Fruit fly (Drosophila melanogaster) whole organism, embryonic: ENCODE results near the gene CG7377.

Source experiments
- Antp ChIP-seq: fragments of 200-800 bp; sonication (Bioruptor generic); optimal IDR thresholded peaks from 3 replicates; lab custom pipeline; 2016; ENCODE audit warnings: missing biosample characterization, missing genetic modification characterization
- CG12219 ChIP-seq: fragments of 200-800 bp; sonication (Bioruptor generic); optimal IDR thresholded peaks from 3 replicates; lab custom pipeline; 2018; ENCODE audit warnings: missing biosample characterization, mild to moderate bottlenecking, missing genetic modification characterization
- CG1233 ChIP-seq: fragments of 200-800 bp; sonication (Bioruptor generic); optimal IDR thresholded peaks from 4 replicates; lab custom pipeline; 2018; ENCODE audit warnings: missing biosample characterization, mild to moderate bottlenecking, missing genetic modification characterization
- CG12769 ChIP-seq: fragments of 200-800 bp; sonication (Bioruptor generic); optimal IDR thresholded peaks from 2 replicates; lab custom pipeline; 2019; ENCODE audit warnings: missing biosample characterization, mild to moderate bottlenecking, missing genetic modification characterization, moderate library complexity
- CG13424 ChIP-seq: fragments of 200-800 bp; sonication (Bioruptor generic); optimal IDR thresholded peaks from 2 replicates; lab custom pipeline; 2019; ENCODE audit warnings: missing biosample characterization, mild to moderate bottlenecking, missing genetic modification characterization, moderate library complexity
- CG13775 ChIP-seq: fragments of 200-800 bp; sonication (Bioruptor generic); optimal IDR thresholded peaks from 3 replicates; lab custom pipeline; 2017; ENCODE audit warnings: missing biosample characterization, mild to moderate bottlenecking, missing genetic modification characterization
- CG15011 ChIP-seq: fragments of 200-800 bp; sonication (Bioruptor generic); optimal IDR thresholded peaks from 3 replicates; lab custom pipeline; 2018; ENCODE audit warnings: missing biosample characterization, mild to moderate bottlenecking, missing genetic modification characterization
- CG15479 ChIP-seq: fragments of 200-800 bp; sonication (Bioruptor generic); optimal IDR thresholded peaks from 3 replicates; lab custom pipeline; 2019; ENCODE audit warnings: missing biosample characterization, mild to moderate bottlenecking, missing genetic modification characterization, moderate library complexity
- CG1603 ChIP-seq: fragments of 200-800 bp; sonication (Bioruptor generic); optimal IDR thresholded peaks from 2 replicates; lab custom pipeline; 2019; ENCODE audit warnings: missing biosample characterization, mild to moderate bottlenecking, missing genetic modification characterization, moderate library complexity
- CG1647 ChIP-seq: fragments of 200-800 bp; sonication (Bioruptor generic); optimal IDR thresholded peaks from 3 replicates; lab custom pipeline; 2016; ENCODE audit warnings: missing biosample characterization, missing genetic modification characterization
- CG16813 ChIP-seq: fragments of 200-800 bp; sonication (Bioruptor generic); IDR thresholded peaks from 3 replicates; pipeline ENCODE4 v1.3.6; 2022; ENCODE audit warnings: missing biosample characterization, missing genetic modification characterization; ENCODE audit not compliant: partially characterized antibody
- CG17612 ChIP-seq: fragments of 200-800 bp; sonication (Bioruptor generic); IDR thresholded peaks from 2 replicates; pipeline ENCODE4 v1.3.6; 2022; ENCODE audit warnings: missing biosample characterization, missing genetic modification characterization
- CG2129 ChIP-seq: fragments of 200-800 bp; sonication (Bioruptor generic); IDR thresholded peaks from 2 replicates; pipeline ENCODE4 v1.3.6; 2022; ENCODE audit warnings: missing biosample characterization, missing genetic modification characterization; ENCODE audit not compliant: partially characterized antibody
- CG43689 ChIP-seq: fragments of 200-800 bp; sonication (Bioruptor generic); IDR thresholded peaks from 2 replicates; pipeline ENCODE4 v1.3.6; 2022; ENCODE audit warnings: missing biosample characterization, missing genetic modification characterization
- CG6175 ChIP-seq: fragments of 200-800 bp; sonication (Bioruptor generic); IDR thresholded peaks from 3 replicates; pipeline ENCODE4 v1.3.6; 2022; ENCODE audit warnings: missing biosample characterization, missing genetic modification characterization
- Dek ChIP-seq: fragments of 200-800 bp; sonication (Bioruptor generic); optimal IDR thresholded peaks from 3 replicates; lab custom pipeline; 2019; ENCODE audit warnings: missing biosample characterization, mild to moderate bottlenecking, missing genetic modification characterization, moderate library complexity
- Fer2 ChIP-seq: fragments of 200-800 bp; sonication (Bioruptor generic); optimal IDR thresholded peaks from 2 replicates; lab custom pipeline; 2018; ENCODE audit warnings: missing biosample characterization, mild to moderate bottlenecking, missing genetic modification characterization, moderate library complexity
- Hr78 ChIP-seq, 2 experiments: fragments of 200-800 bp in 1 of 2; fragments of >200 bp in 1 of 2; sonication (Bioruptor generic) in 1 of 2; optimal IDR thresholded peaks; 2 replicates each; lab custom pipeline; 2017 to 2019; ENCODE audit warnings: missing biosample characterization in 2 of 2, missing genetic modification characterization in 2 of 2, mild to moderate bottlenecking in 1 of 2, moderate library complexity in 1 of 2
- Mrtf ChIP-seq: fragments of 200-800 bp; sonication (Bioruptor generic); IDR thresholded peaks from 3 replicates; pipeline ENCODE4 v1.3.6; 2022; ENCODE audit warnings: missing biosample characterization, missing genetic modification characterization
- TFAM ChIP-seq: fragments of 200-800 bp; sonication (Bioruptor generic); optimal IDR thresholded peaks from 2 replicates; lab custom pipeline; 2017; ENCODE audit warnings: missing biosample characterization, missing genetic modification characterization, inconsistent platforms
- Vsx1 ChIP-seq: fragments of 200-800 bp; sonication (Bioruptor generic); optimal IDR thresholded peaks from 2 replicates; lab custom pipeline; 2017; ENCODE audit warnings: missing biosample characterization, mild to moderate bottlenecking, missing genetic modification characterization, missing genetic modification reagents
- ab ChIP-seq: fragments of 200-800 bp; sonication (Bioruptor generic); optimal IDR thresholded peaks from 2 replicates; lab custom pipeline; 2016; ENCODE audit warnings: missing biosample characterization, missing genetic modification characterization
- bab2 ChIP-seq: fragments of 200-800 bp; sonication (Bioruptor generic); optimal IDR thresholded peaks from 2 replicates; lab custom pipeline; 2016; ENCODE audit warnings: missing biosample characterization, missing genetic modification characterization
- dmrt11E ChIP-seq: fragments of 200-800 bp; sonication (Bioruptor generic); optimal IDR thresholded peaks from 3 replicates; lab custom pipeline; 2018; ENCODE audit warnings: missing biosample characterization, mild to moderate bottlenecking, missing genetic modification characterization, moderate library complexity
- fd102C ChIP-seq: fragments of 200-800 bp; sonication (Bioruptor generic); optimal IDR thresholded peaks from 2 replicates; lab custom pipeline; 2018; ENCODE audit warnings: missing biosample characterization, mild to moderate bottlenecking, missing genetic modification characterization, moderate library complexity
- fd96Cb ChIP-seq: fragments of 200-800 bp; sonication (Bioruptor generic); optimal IDR thresholded peaks from 2 replicates; lab custom pipeline; 2018; ENCODE audit warnings: missing biosample characterization, mild to moderate bottlenecking, missing genetic modification characterization, moderate library complexity
- lilli ChIP-seq: fragments of 200-800 bp; sonication (Bioruptor generic); optimal IDR thresholded peaks from 3 replicates; lab custom pipeline; 2016; ENCODE audit warnings: missing biosample characterization, missing genetic modification characterization
- lola ChIP-seq, 3 experiments: fragments of >200 bp in 2 of 3; fragments of 200-800 bp in 1 of 3; sonication (Bioruptor generic) in 1 of 3; optimal IDR thresholded peaks; 2 replicates each; lab custom pipeline; 2017 to 2019; ENCODE audit warnings: missing biosample characterization in 3 of 3, missing genetic modification characterization in 3 of 3, mild to moderate bottlenecking in 1 of 3, moderate library complexity in 1 of 3
- phol ChIP-seq: fragments of 200-800 bp; sonication (Bioruptor generic); optimal IDR thresholded peaks from 3 replicates; lab custom pipeline; 2018; ENCODE audit warnings: missing biosample characterization, mild to moderate bottlenecking, missing genetic modification characterization, moderate library complexity
- ranshi ChIP-seq: fragments of 200-800 bp; sonication (Bioruptor generic); IDR thresholded peaks from 2 replicates; pipeline ENCODE4 v1.3.6; 2022; ENCODE audit warnings: missing biosample characterization, missing genetic modification characterization
- schlank ChIP-seq: fragments of 200-800 bp; sonication (Bioruptor generic); optimal IDR thresholded peaks from 2 replicates; lab custom pipeline; 2018; ENCODE audit warnings: missing biosample characterization, mild to moderate bottlenecking, missing genetic modification characterization
- sens ChIP-seq: fragments of 200-800 bp; sonication (Bioruptor generic); peaks from one replicate; lab custom pipeline; 2016; ENCODE audit warnings: missing biosample characterization, missing genetic modification characterization
- tap ChIP-seq: fragments of 200-800 bp; optimal IDR thresholded peaks from 3 replicates; lab custom pipeline; 2019; ENCODE audit warnings: missing biosample characterization, mild to moderate bottlenecking, missing genetic modification characterization, moderate library complexity
- tio ChIP-seq: fragments of 200-800 bp; sonication (Bioruptor generic); optimal IDR thresholded peaks from 2 replicates; lab custom pipeline; 2017; ENCODE audit warnings: missing biosample characterization, missing genetic modification characterization, inconsistent platforms
- tup ChIP-seq: fragments of 200-800 bp; sonication (Bioruptor generic); optimal IDR thresholded peaks from 2 replicates; lab custom pipeline; 2016; ENCODE audit warnings: missing biosample characterization, mild to moderate bottlenecking, missing genetic modification characterization, moderate library complexity
- unpg ChIP-seq: fragments of 200-800 bp; sonication (Bioruptor generic); optimal IDR thresholded peaks from 3 replicates; lab custom pipeline; 2018; ENCODE audit warnings: missing biosample characterization, mild to moderate bottlenecking, missing genetic modification characterization, moderate library complexity
- zfh1 ChIP-seq: fragments of 200-800 bp; sonication (Bioruptor generic); IDR thresholded peaks from 3 replicates; pipeline ENCODE4 v1.3.6; 2022; ENCODE audit warnings: missing biosample characterization, missing genetic modification characterization

The CG7377 gene

DNA sequence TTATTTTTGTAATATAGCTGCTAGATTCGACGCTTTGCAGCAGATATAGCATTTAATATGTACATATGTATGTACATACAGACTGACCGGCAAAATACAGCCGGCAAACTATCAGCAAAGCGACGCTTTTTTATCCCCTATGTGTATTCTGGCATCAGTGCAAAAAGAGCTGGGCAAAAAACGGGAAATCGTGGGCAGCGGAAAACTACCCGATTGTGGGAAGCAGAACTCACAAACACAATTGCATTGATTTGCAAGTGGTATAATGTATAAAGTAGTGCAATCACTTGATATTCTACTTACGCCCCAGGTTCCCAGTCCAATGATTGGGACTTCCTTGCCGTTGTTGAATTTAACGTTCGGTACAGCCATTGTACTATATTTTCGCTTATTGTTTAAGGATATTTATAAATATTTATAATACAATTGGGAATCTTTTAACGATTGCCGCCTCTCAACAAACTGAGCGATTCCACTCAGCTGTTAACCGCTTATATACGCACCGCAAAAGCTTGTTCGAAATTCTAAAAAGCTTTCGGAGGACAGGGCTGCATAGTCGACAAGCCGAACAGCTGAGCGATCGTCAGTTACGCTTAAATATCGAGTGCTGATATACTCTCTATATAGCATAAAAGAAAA is 33.9 kb downstream of the CG7377 start (continued):
- no peak for TF ChIP-seq fd96Cb
- TF ChIP-seq Dek: no peak
- TF ChIP-seq fd102C (GFP tag; lab: Kevin White, UChicago): no peak
- no peak for TF ChIP-seq CG6175
- no peak for TF ChIP-seq CG2129 (GFP tag; lab: Robert Waterston, UW)
- no peak for TF ChIP-seq tio (GFP tag; lab: Kevin White, UChicago)
- TF ChIP-seq CG12219 (GFP tag; lab: Kevin White, UChicago): no peak
- no peak for TF ChIP-seq CG16813 (GFP tag; lab: Robert Waterston, UW)
- TF ChIP-seq CG17612 (GFP tag; lab: Robert Waterston, UW): no peak
- TF ChIP-seq CG13775 (GFP tag; lab: Kevin White, UChicago): no peak
- TF ChIP-seq Antp (GFP tag; lab: Kevin White, UChicago): no peak
- TF ChIP-seq CG13424 (tag; lab: Kevin White, UChicago): no peak
- TF ChIP-seq ranshi: no peak

DNA sequence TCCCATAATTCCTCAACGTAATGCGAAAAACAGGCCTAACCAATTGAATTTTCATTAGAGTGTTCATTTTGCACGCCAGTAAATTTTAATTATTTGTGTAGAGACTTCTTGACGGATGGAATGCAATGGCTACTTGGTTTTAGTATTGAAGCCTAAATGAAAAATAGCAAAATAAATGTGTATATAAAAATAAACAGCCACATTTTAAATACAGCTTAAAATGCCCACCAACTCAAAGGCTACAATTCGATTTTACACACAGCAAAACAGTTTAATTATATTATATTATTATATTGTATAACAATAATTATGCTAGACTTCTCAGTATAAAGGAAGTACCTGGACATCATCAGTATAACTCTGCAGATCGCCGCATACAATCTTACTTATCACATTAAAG is 34.8 kb downstream of the CG7377 start, which contains the start of gene Akr1B:
Akr1B (minus strand) TSS at position 101 of the 400 bp plus-strand sequence.
- TF ChIP-seq CG15479 (GFP tag; lab: Kevin White, UChicago) (no peak), Fer2 (tag; lab: Kevin White, UChicago) (no peak), CG15011 (GFP tag; lab: Kevin White, UChicago) (no peak), zfh1 (GFP tag; lab: Robert Waterston, UW) (no peak), CG1647 (GFP tag; lab: Kevin White, UChicago) (no peak), tup (GFP tag; lab: Kevin White, UChicago) (no peak), schlank (tag; lab: Kevin White, UChicago) (no peak), sens (GFP tag; lab: Kevin White, UChicago) (no peak), Mrtf (GFP tag; lab: Robert Waterston, UW) (no peak), Vsx1 (no peak), CG1603 (no peak), lilli (GFP tag; lab: Kevin White, UChicago) (no peak), tap (tag; lab: Kevin White, UChicago) (no peak)

dm6 chr3L:11625634-11626175 is 36.2 kb downstream of the CG7377 start, which contains the start of gene CG6083:
CG6083 (minus strand) TSS chr3L:11626125.
- TF ChIP-seq CG12769 (tag; lab: Kevin White, UChicago) (no peak), CG16813 (GFP tag; lab: Robert Waterston, UW) (no peak), Dek (no peak), Hr78 (GFP tag; optimal IDR thresholded peaks at IDR 0.05; lab: Kevin White, UChicago) (peak in 1 of 2 experiments; percentile 95), CG1233 (GFP tag; lab: Kevin White, UChicago) (no peak), phol (tag; lab: Kevin White, UChicago) (peak; percentile 8), ab (GFP tag; lab: Kevin White, UChicago) (no peak), lola (GFP tag; optimal IDR thresholded peaks at IDR 0.05; lab: Kevin White, UChicago) (no peak), TFAM (no peak), CG43689 (GFP tag; lab: Robert Waterston, UW) (no peak), bab2 (no peak), dmrt11E (tag; lab: Kevin White, UChicago) (no peak), unpg (GFP tag; lab: Kevin White, UChicago) (no peak)
